Fruit fly (Drosophila melanogaster): ENCODE measurements around the gene CG13893.

DNA sequence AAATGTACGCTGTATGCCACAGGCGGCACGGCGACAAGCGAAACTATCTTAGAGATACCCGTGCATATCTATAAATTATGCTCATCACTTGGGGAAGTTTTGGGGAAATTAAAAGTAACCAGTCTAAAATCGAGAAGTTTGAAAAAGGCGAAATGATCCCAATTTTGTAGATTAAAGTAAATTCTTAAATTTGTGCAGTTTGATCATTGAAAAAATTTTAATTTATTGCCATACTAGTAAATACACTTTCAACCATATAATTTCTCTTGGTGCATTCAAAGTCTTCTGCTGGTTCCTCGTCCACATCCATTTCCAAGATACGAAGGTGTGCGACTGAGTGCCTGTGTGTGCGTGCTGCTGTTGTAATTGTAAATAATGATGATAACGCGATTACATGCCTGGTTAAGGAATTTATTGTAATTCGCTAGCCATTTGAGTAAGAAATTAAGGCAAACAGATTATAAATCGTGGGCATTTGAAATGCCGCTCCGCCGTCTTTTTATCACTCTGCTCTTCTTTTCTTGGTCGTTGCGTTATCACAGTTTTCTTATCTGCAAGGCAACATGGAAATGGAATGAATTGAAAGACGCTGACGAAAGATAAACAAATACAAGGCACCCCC, 11.7 kb upstream of the CG13893 start:
- TF ChIP-seq kay (GFP tag; ENCODE audit: borderline replicate concordance): peak; percentile 16
- TF ChIP-seq CG5204 (GFP tag; optimal IDR thresholded peaks at IDR 0.05): no peak
- no peak for TF ChIP-seq pad (GFP tag; optimal IDR thresholded peaks at IDR 0.05)
- TF ChIP-seq CG7045 (GFP tag; optimal IDR thresholded peaks at IDR 0.05): no peak
- TF ChIP-seq CG1620 (GFP tag; optimal IDR thresholded peaks at IDR 0.05): no peak
- TF ChIP-seq Clk (GFP tag; optimal IDR thresholded peaks at IDR 0.05): no peak
- TF ChIP-seq bab1 (GFP tag; optimal IDR thresholded peaks at IDR 0.05): no peak
- no peak for TF ChIP-seq tj (GFP tag; optimal IDR thresholded peaks at IDR 0.05)
- TF ChIP-seq ovo (GFP tag; optimal IDR thresholded peaks at IDR 0.05): no peak
- no peak for TF ChIP-seq Crg-1 (GFP tag; optimal IDR thresholded peaks at IDR 0.05)
- TF ChIP-seq cnc (optimal IDR thresholded peaks at IDR 0.05): no peak
- no peak for TF ChIP-seq CG11617 (GFP tag; optimal IDR thresholded peaks at IDR 0.05)
- no peak for TF ChIP-seq toe (GFP tag; optimal IDR thresholded peaks at IDR 0.05)

Measured in whole organism, adult.